Worm (Caenorhabditis elegans) whole organism, young adult: ENCODE results near the gene Y42G9A.3.
"Not testable (repeated sequence)": the region's sequence is repeated elsewhere in the genome, so short reads cannot be mapped to it uniquely, and the experiment has no call there.

Experiments
- chd-7 ChIP-seq: sonication (generic microtip); optimal IDR thresholded peaks from 2 replicates; lab custom pipeline; 2016; ENCODE audit warnings: mild to moderate bottlenecking, missing genetic modification characterization, moderate library complexity, missing compliant biosample characterization
- gei-17 ChIP-seq: fragments of 200-800 bp; sonication (Bioruptor generic); optimal IDR thresholded peaks from 2 replicates; lab custom pipeline; 2018; ENCODE audit warnings: mild to moderate bottlenecking, missing genetic modification characterization, missing compliant biosample characterization
- madf-6 ChIP-seq: fragments of 200-800 bp; sonication (Bioruptor generic); IDR thresholded peaks from 2 replicates; pipeline ENCODE4 v1.3.6; 2022; ENCODE audit warnings: missing genetic modification reagents, missing genetic modification characterization, missing compliant biosample characterization
- nfyb-1 ChIP-seq: fragments of 200-800 bp; sonication (Bioruptor generic); IDR thresholded peaks from 2 replicates; pipeline ENCODE4 v1.3.6; 2022; ENCODE audit warnings: missing genetic modification reagents, missing genetic modification characterization, missing compliant biosample characterization
- sea-2 ChIP-seq: fragments of 200-800 bp; sonication (Bioruptor generic); IDR thresholded peaks from 2 replicates; pipeline ENCODE4 v1.3.6; 2022; ENCODE audit warnings: missing genetic modification characterization, missing compliant biosample characterization
- somi-1 ChIP-seq: fragments of 200-800 bp; sonication (Bioruptor generic); optimal IDR thresholded peaks from 2 replicates; lab custom pipeline; 2018; ENCODE audit warnings: mild to moderate bottlenecking, missing genetic modification characterization, missing compliant biosample characterization
- sptf-2 ChIP-seq: fragments of 200-800 bp; sonication (Bioruptor generic); optimal IDR thresholded peaks from 2 replicates; lab custom pipeline; 2018; ENCODE audit warnings: mild to moderate bottlenecking, missing genetic modification characterization, missing compliant biosample characterization

ce11 chrIII:6188020-6188419, 42.0 kb downstream of the Y42G9A.3 start:
- not testable (repeated sequence) for TF ChIP-seq madf-6; sptf-2; gei-17 (GFP tag; lab: Kevin White, UChicago); chd-7 (tag; lab: Kevin White, UChicago); somi-1 (GFP tag; lab: Kevin White, UChicago); sea-2; nfyb-1 (GFP tag; lab: Robert Waterston, UW)
